Fruit fly (Drosophila melanogaster): ENCODE results near the gene CG3473.

The CG3473 gene

dm6 chr2L:14538853-14539358, 24.6 kb downstream of the CG3473 start:
- 0 out of 3 replicates have a peak, but pooled peaks have one; percentile 4 for TF ChIP-seq CG17361 (GFP tag; IDR thresholded peaks at IDR 0.05)
- TF ChIP-seq kah (GFP tag; optimal IDR thresholded peaks at IDR 0.05), result no peak
- TF ChIP-seq phol (tag; optimal IDR thresholded peaks at IDR 0.05), result peak; percentile 16
- peak; percentile 58 for TF ChIP-seq CG8388 (GFP tag; optimal IDR thresholded peaks at IDR 0.05)
- TF ChIP-seq CG9727 (GFP tag; optimal IDR thresholded peaks at IDR 0.05), result peak; percentile 7
- TF ChIP-seq eve (GFP tag; optimal IDR thresholded peaks at IDR 0.05), result peak in 1 of 2 experiments; percentile 63
- peak; percentile 31 for TF ChIP-seq grau (tag; optimal IDR thresholded peaks at IDR 0.05)
- TF ChIP-seq sens (GFP tag), result peak; percentile 67
- TF ChIP-seq jumu (GFP tag; optimal IDR thresholded peaks at IDR 0.05), result no peak
- TF ChIP-seq gem (tag; optimal IDR thresholded peaks at IDR 0.05), result peak; percentile 38
- 0 out of 3 replicates have a peak, but pooled peaks have one; percentile 13 for TF ChIP-seq zfh1 (GFP tag; IDR thresholded peaks at IDR 0.05)
- no peak for TF ChIP-seq H2.0 (GFP tag; IDR thresholded peaks at IDR 0.05)
- no peak for TF ChIP-seq fru (optimal IDR thresholded peaks at IDR 0.05)
- peak; percentile 49 for TF ChIP-seq Med (GFP tag)
- 0 out of 2 replicates have a peak, but pooled peaks have one; percentile 17 for TF ChIP-seq Xrp1 (GFP tag; IDR thresholded peaks at IDR 0.05)

DNA sequence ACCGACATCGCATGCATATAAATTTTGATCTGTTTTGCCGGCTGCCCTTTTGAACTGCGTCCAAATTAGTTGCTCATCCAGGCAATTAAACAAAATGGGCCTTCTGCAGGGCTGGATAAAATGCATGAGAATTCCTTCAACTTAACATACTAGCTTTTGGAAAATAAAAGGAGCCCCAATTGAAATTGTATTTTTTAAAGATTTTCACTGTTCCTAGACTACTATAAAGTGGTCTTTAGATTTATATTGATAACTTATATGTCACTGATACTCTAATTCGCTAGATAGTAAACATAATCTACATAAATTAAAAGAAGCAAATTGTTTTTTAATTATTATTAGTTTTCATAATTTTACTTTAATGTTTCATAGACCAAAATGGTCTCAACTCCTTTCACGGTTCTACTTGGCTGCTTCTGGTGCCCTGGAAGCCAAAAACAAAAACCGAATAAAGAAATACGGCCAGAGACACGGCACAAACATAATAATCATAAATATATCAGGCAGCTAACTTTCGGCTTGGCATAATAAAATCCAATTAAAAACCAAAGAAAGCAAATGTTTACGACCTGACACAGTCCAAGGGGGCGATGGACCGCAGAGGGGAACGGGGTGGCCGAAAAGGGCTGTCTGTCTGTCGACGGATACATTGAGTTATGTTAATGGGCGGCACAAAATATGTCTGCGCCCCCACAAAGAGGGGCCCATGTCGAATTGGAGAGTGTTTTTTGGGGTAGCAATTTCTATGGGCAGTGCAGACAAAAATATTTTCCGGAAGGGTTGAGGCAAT, 25.9 kb downstream of the CG3473 start:
- TF ChIP-seq Awh (GFP tag; IDR thresholded peaks at IDR 0.05), result peak; percentile 82
- TF ChIP-seq Vsx1 (GFP tag; optimal IDR thresholded peaks at IDR 0.05), result peak; percentile 28
- TF ChIP-seq gro (GFP tag; optimal IDR thresholded peaks at IDR 0.05), result peak; percentile 70
- peak; percentile 84 for TF ChIP-seq CG10543 (GFP tag; optimal IDR thresholded peaks at IDR 0.05)
- peak; percentile 47 for TF ChIP-seq CG12391 (tag; optimal IDR thresholded peaks at IDR 0.05)
- peak; percentile 62 for TF ChIP-seq nerfin-1 (tag; optimal IDR thresholded peaks at IDR 0.05)
- peak; percentile 83 for TF ChIP-seq CG18262 (tag; optimal IDR thresholded peaks at IDR 0.05)
- peak; percentile 66 for TF ChIP-seq CG2678 (tag; optimal IDR thresholded peaks at IDR 0.05)
- peak; percentile 75 for TF ChIP-seq CoRest (tag; optimal IDR thresholded peaks at IDR 0.05)
- 0 out of 2 replicates have a peak, but pooled peaks have one; percentile 24 for TF ChIP-seq aop (GFP tag; IDR thresholded peaks at IDR 0.05)
- TF ChIP-seq CG10431 (GFP tag; optimal IDR thresholded peaks at IDR 0.05), result peak; percentile 9
- peak; percentile 77 for TF ChIP-seq CG10979 (tag; optimal IDR thresholded peaks at IDR 0.05)
- no peak for TF ChIP-seq Dad (GFP tag; optimal IDR thresholded peaks at IDR 0.05)
- no peak for TF ChIP-seq D (optimal IDR thresholded peaks at IDR 0.05)
- peak; percentile 59 for TF ChIP-seq D (GFP tag; optimal IDR thresholded peaks at IDR 0.05)
- TF ChIP-seq CG5180 (GFP tag; optimal IDR thresholded peaks at IDR 0.05), result peak; percentile 15
- peak; percentile 20; the same call in 1 of the 2 replicates for TF ChIP-seq lmd (GFP tag; IDR thresholded peaks at IDR 0.05)
- TF ChIP-seq CG11093 (GFP tag; IDR thresholded peaks at IDR 0.05), result no peak
- TF ChIP-seq nmo (GFP tag; optimal IDR thresholded peaks at IDR 0.05), result peak; percentile 83
- TF ChIP-seq CG4404 (GFP tag; IDR thresholded peaks at IDR 0.05), result no peak
- TF ChIP-seq trem (tag; optimal IDR thresholded peaks at IDR 0.05), result peak; percentile 51
- TF ChIP-seq CG9817 (tag; optimal IDR thresholded peaks at IDR 0.05), result peak; percentile 12
- TF ChIP-seq oc (tag; optimal IDR thresholded peaks at IDR 0.05), result peak; percentile 39
- TF ChIP-seq CG6254 (GFP tag; optimal IDR thresholded peaks at IDR 0.05), result peak; percentile 42
- no peak for TF ChIP-seq CG4282 (GFP tag; optimal IDR thresholded peaks at IDR 0.05)
- 0 out of 3 replicates have a peak, but pooled peaks have one; percentile 8 for TF ChIP-seq ken (GFP tag; IDR thresholded peaks at IDR 0.05)
- TF ChIP-seq CG7556 (GFP tag; optimal IDR thresholded peaks at IDR 0.05), result peak; percentile 60
- TF ChIP-seq CG7839 (tag; optimal IDR thresholded peaks at IDR 0.05), result peak; percentile 72
- TF ChIP-seq sd (tag; optimal IDR thresholded peaks at IDR 0.05), result peak; percentile 98
- TF ChIP-seq sc (optimal IDR thresholded peaks at IDR 0.05), result no peak
- TF ChIP-seq sc (GFP tag; optimal IDR thresholded peaks at IDR 0.05), result peak; percentile 15
- no peak; the same call in 1 of the 2 replicates for TF ChIP-seq ap (GFP tag; IDR thresholded peaks at IDR 0.05)
- TF ChIP-seq CG2202 (tag; optimal IDR thresholded peaks at IDR 0.05), result peak; percentile 1
- peak; percentile 54 for TF ChIP-seq CG9437 (GFP tag; optimal IDR thresholded peaks at IDR 0.05)

Measured in whole organism, embryonic.